Worm (Caenorhabditis elegans) whole organism, L2 larva: Measurements from ENCODE around the gene glna-2.

ENCODE experiments used
- ZK546.5 ChIP-seq: sonication (generic microtip); optimal IDR thresholded peaks from 2 replicates; lab custom pipeline; 2017; ENCODE audit warnings: missing biosample characterization, missing genetic modification characterization
- ama-1 ChIP-seq: fragments of 150-350 bp; optimal IDR thresholded peaks from 2 replicates; lab custom pipeline; 2018; ENCODE audit warnings: inconsistent platforms
- lin-39 ChIP-seq: fragments of 150-350 bp; optimal IDR thresholded peaks from 2 replicates; lab custom pipeline; 2014; ENCODE audit warnings: missing biosample characterization, missing genetic modification reagents, missing genetic modification characterization
- lsy-2 ChIP-seq, 2 experiments: fragments of 150-350 bp in 1 of 2; sonication (generic microtip) in 1 of 2; optimal IDR thresholded peaks; 2 replicates each; lab custom pipeline; 2014 to 2017; ENCODE audit warnings: missing biosample characterization in 2 of 2, missing genetic modification characterization in 2 of 2
- nhr-11 ChIP-seq: fragments of 150-350 bp; optimal IDR thresholded peaks from 2 replicates; lab custom pipeline; 2014; ENCODE audit warnings: missing biosample characterization, missing genetic modification characterization
- nhr-12 ChIP-seq: fragments of 150-350 bp; optimal IDR thresholded peaks from 2 replicates; lab custom pipeline; 2014; ENCODE audit warnings: missing biosample characterization, missing genetic modification characterization
- nhr-237 ChIP-seq: fragments of 150-350 bp; optimal IDR thresholded peaks from 2 replicates; lab custom pipeline; 2014; ENCODE audit warnings: missing biosample characterization, missing genetic modification characterization
- nhr-77 ChIP-seq: fragments of 150-350 bp; optimal IDR thresholded peaks from 2 replicates; lab custom pipeline; 2014; ENCODE audit warnings: missing biosample characterization, missing genetic modification characterization
- snpc-4 ChIP-seq: fragments of 150-350 bp; optimal IDR thresholded peaks from 2 replicates; lab custom pipeline; 2014; ENCODE audit warnings: missing biosample characterization, missing genetic modification characterization
- unc-39 ChIP-seq: fragments of 150-350 bp; optimal IDR thresholded peaks from 2 replicates; lab custom pipeline; 2014; ENCODE audit warnings: missing biosample characterization, missing genetic modification characterization
- ztf-11 ChIP-seq: sonication (generic microtip); optimal IDR thresholded peaks from 2 replicates; lab custom pipeline; 2017; ENCODE audit warnings: missing biosample characterization, missing genetic modification characterization

ce11 chrII:7976308-7976707, 32.1 kb upstream of the glna-2 start, which contains the start of gene DH11.5:
- TF ChIP-seq unc-39 (tag; lab: Kevin White, UChicago) (no peak), nhr-237 (no peak), nhr-11 (no peak), ama-1 (lab: Kevin White, UChicago) (no peak), nhr-77 (no peak), ztf-11 (tag; lab: Kevin White, UChicago) (no peak), snpc-4 (no peak), lsy-2 (tag; optimal IDR thresholded peaks at IDR 0.05; lab: Kevin White, UChicago) (no peak), ZK546.5 (no peak), lin-39 (tag; lab: Kevin White, UChicago) (no peak), nhr-12 (no peak)
